Worm (Caenorhabditis elegans) whole organism, midembryonic: ENCODE data around the gene npr-30.

ENCODE experiments used
- T22C8.4 ChIP-seq: fragments of 200-800 bp; sonication (Bioruptor generic); IDR thresholded peaks from 2 replicates; pipeline ENCODE4 v1.3.6; 2022; ENCODE audit warnings: missing genetic modification characterization, missing compliant biosample characterization
- klf-2 ChIP-seq: fragments of 200-800 bp; sonication (Bioruptor generic); conservative IDR thresholded peaks from 2 replicates; pipeline ENCODE4 v1.3.6; 2022; ENCODE audit warnings: missing genetic modification reagents, missing genetic modification characterization, missing compliant biosample characterization
- med-1 ChIP-seq: sonication (generic microtip); optimal IDR thresholded peaks from 2 replicates; lab custom pipeline; 2017; ENCODE audit warnings: missing genetic modification characterization, mild to moderate bottlenecking, missing compliant biosample characterization, antibody characterized with exemption, missing genetic modification reagents; ENCODE audit not compliant: insufficient read depth
- ref-1 ChIP-seq: fragments of 200-800 bp; sonication (Bioruptor generic); conservative IDR thresholded peaks from 2 replicates; pipeline ENCODE4 v1.3.6; 2022; ENCODE audit warnings: missing genetic modification reagents, missing genetic modification characterization, missing compliant biosample characterization

- TF ChIP-seq T22C8.4 (GFP tag; lab: Robert Waterston, UW) (no peak), med-1 (GFP tag; lab: Kevin White, UChicago) (no peak), ref-1 (GFP tag; lab: Robert Waterston, UW) (no peak), klf-2 (GFP tag; lab: Robert Waterston, UW) (no peak)
Observed at ce11 chrIII:53696-54095, 50.6 kb downstream of the npr-30 start.
